Worm (Caenorhabditis elegans) whole organism, L4 larva: ENCODE measurements around the gene smc-5.

Experiments used
- F44E2.7 ChIP-seq: fragments of 200-800 bp; sonication (Bioruptor generic); IDR thresholded peaks from 2 replicates; pipeline ENCODE4 v2.1.2; 2022; ENCODE audit warnings: missing genetic modification characterization, missing compliant biosample characterization
- R02D3.7 ChIP-seq: fragments of 150-350 bp; sonication (generic microtip); optimal IDR thresholded peaks from 3 replicates; lab custom pipeline; 2014; ENCODE audit warnings: missing biosample characterization, missing genetic modification characterization
- T20F7.1 ChIP-seq: fragments of 200-800 bp; sonication (Bioruptor generic); optimal IDR thresholded peaks from 2 replicates; lab custom pipeline; 2018; ENCODE audit warnings: mild to moderate bottlenecking, missing genetic modification characterization, missing compliant biosample characterization
- Y105C5A.15 ChIP-seq: fragments of 200-800 bp; sonication (Bioruptor generic); IDR thresholded peaks from 2 replicates; pipeline ENCODE4 v1.3.6; 2022; ENCODE audit warnings: missing genetic modification characterization, missing compliant biosample characterization
- Y48G9A.11 ChIP-seq: fragments of 200-800 bp; sonication (Bioruptor generic); IDR thresholded peaks from 2 replicates; pipeline ENCODE4 v1.3.6; 2022; ENCODE audit warnings: missing genetic modification reagents, missing genetic modification characterization, missing compliant biosample characterization
- aha-1 ChIP-seq: fragments of 150-350 bp; peaks from one replicate; lab custom pipeline; 2014; ENCODE audit warnings: missing biosample characterization, missing genetic modification characterization
- aly-2 ChIP-seq: sonication (generic microtip); optimal IDR thresholded peaks from 2 replicates; lab custom pipeline; 2018; ENCODE audit warnings: missing biosample characterization, missing genetic modification characterization
- arid-1 ChIP-seq: fragments of 200-800 bp; sonication (Bioruptor generic); conservative IDR thresholded peaks from 2 replicates; pipeline ENCODE4 v1.3.6; 2022; ENCODE audit warnings: missing genetic modification reagents, missing genetic modification characterization, missing compliant biosample characterization
- attf-4 ChIP-seq: sonication (generic microtip); optimal IDR thresholded peaks from 3 replicates; lab custom pipeline; 2017; ENCODE audit warnings: missing biosample characterization, missing genetic modification characterization
- ceh-28 ChIP-seq: fragments of 150-350 bp; optimal IDR thresholded peaks from 2 replicates; lab custom pipeline; 2014; ENCODE audit warnings: missing biosample characterization, missing genetic modification reagents, missing genetic modification characterization
- ceh-32 ChIP-seq: sonication (generic microtip); optimal IDR thresholded peaks from 2 replicates; lab custom pipeline; 2016; ENCODE audit warnings: mild to moderate bottlenecking, missing genetic modification characterization, missing compliant biosample characterization; ENCODE audit not compliant: poor library complexity
- ceh-44 ChIP-seq: fragments of 200-800 bp; sonication (Bioruptor generic); IDR thresholded peaks from 2 replicates; pipeline ENCODE4 v1.3.6; 2022; ENCODE audit warnings: missing genetic modification reagents, missing genetic modification characterization, missing compliant biosample characterization
- ceh-62 ChIP-seq: sonication (generic microtip); optimal IDR thresholded peaks from 2 replicates; lab custom pipeline; 2017; ENCODE audit warnings: missing biosample characterization, missing genetic modification characterization
- ces-1 ChIP-seq: fragments of 150-350 bp; sonication (generic microtip); optimal IDR thresholded peaks from 4 replicates; lab custom pipeline; 2014; ENCODE audit warnings: missing biosample characterization, missing genetic modification reagents, missing genetic modification characterization
- cey-2 ChIP-seq: sonication (generic microtip); optimal IDR thresholded peaks from 3 replicates; lab custom pipeline; 2017; ENCODE audit warnings: missing genetic modification characterization, mild to moderate bottlenecking, missing compliant biosample characterization, antibody characterized with exemption, borderline replicate concordance; ENCODE audit not compliant: insufficient read depth
- ctbp-1 ChIP-seq: fragments of 200-800 bp; sonication (Bioruptor generic); IDR thresholded peaks from 2 replicates; pipeline ENCODE4 v1.3.6; 2022; ENCODE audit warnings: missing genetic modification reagents, missing genetic modification characterization, missing compliant biosample characterization
- daf-19 ChIP-seq: fragments of 200-800 bp; sonication (Bioruptor generic); conservative IDR thresholded peaks from 2 replicates; pipeline ENCODE4 v1.3.6; 2022; ENCODE audit warnings: missing genetic modification characterization, missing compliant biosample characterization
- dmd-8 ChIP-seq: fragments of 200-800 bp; sonication (Bioruptor generic); IDR thresholded peaks from 2 replicates; pipeline ENCODE4 v1.3.6; 2022; ENCODE audit warnings: missing genetic modification characterization, missing compliant biosample characterization
- duxl-1 ChIP-seq: sonication (generic microtip); optimal IDR thresholded peaks from 2 replicates; lab custom pipeline; 2016; ENCODE audit warnings: mild to moderate bottlenecking, missing genetic modification characterization, moderate library complexity, missing compliant biosample characterization; ENCODE audit not compliant: poor library complexity
- egl-27 ChIP-seq: sonication (generic microtip); optimal IDR thresholded peaks from 3 replicates; lab custom pipeline; 2017; ENCODE audit warnings: missing biosample characterization, missing genetic modification reagents, missing genetic modification characterization
- egl-43 ChIP-seq: fragments of 200-800 bp; sonication (Bioruptor generic); IDR thresholded peaks from 2 replicates; pipeline ENCODE4 v1.3.6; 2022; ENCODE audit warnings: missing genetic modification reagents, missing genetic modification characterization, missing compliant biosample characterization
- hlh-30 ChIP-seq: sonication (generic microtip); optimal IDR thresholded peaks from 2 replicates; lab custom pipeline; 2017; ENCODE audit warnings: antibody characterized with exemption, mild to moderate bottlenecking, missing genetic modification characterization, missing compliant biosample characterization; ENCODE audit not compliant: insufficient read depth
- hmg-1.1 ChIP-seq: fragments of 200-800 bp; sonication (Bioruptor generic); IDR thresholded peaks from 2 replicates; pipeline ENCODE4 v1.3.6; 2022; ENCODE audit warnings: missing genetic modification reagents, missing genetic modification characterization, missing compliant biosample characterization
- jun-1 ChIP-seq: fragments of 150-350 bp; optimal IDR thresholded peaks from 2 replicates; lab custom pipeline; 2014; ENCODE audit warnings: missing biosample characterization, missing genetic modification reagents, missing genetic modification characterization
- lim-7 ChIP-seq: fragments of 200-800 bp; sonication (Bioruptor generic); IDR thresholded peaks from 2 replicates; pipeline ENCODE4 v1.3.6; 2022; ENCODE audit warnings: missing genetic modification characterization, missing compliant biosample characterization
- lin-1 ChIP-seq: fragments of 200-800 bp; sonication (Bioruptor generic); IDR thresholded peaks from 2 replicates; pipeline ENCODE4 v1.3.6; 2022; ENCODE audit warnings: missing genetic modification reagents, missing genetic modification characterization, missing compliant biosample characterization
- lin-29 ChIP-seq: fragments of 200-800 bp; sonication (Bioruptor generic); IDR thresholded peaks from 2 replicates; pipeline ENCODE4 v1.3.6; 2022; ENCODE audit warnings: missing genetic modification reagents, missing genetic modification characterization, missing compliant biosample characterization
- lin-38 ChIP-seq: fragments of 200-800 bp; sonication (Bioruptor generic); IDR thresholded peaks from 2 replicates; pipeline ENCODE4 v1.3.6; 2022; ENCODE audit warnings: missing genetic modification reagents, missing genetic modification characterization, missing compliant biosample characterization
- lin-39 ChIP-seq: fragments of 150-350 bp; optimal IDR thresholded peaks from 2 replicates; lab custom pipeline; 2014; ENCODE audit warnings: missing biosample characterization, missing genetic modification reagents, missing genetic modification characterization
- madf-5 ChIP-seq, 2 experiments: fragments of 200-800 bp; sonication (Bioruptor generic); IDR thresholded peaks; 2 replicates each; pipeline ENCODE4 v1.3.6; 2022; ENCODE audit warnings: missing compliant biosample characterization in 2 of 2, missing genetic modification characterization in 2 of 2
- madf-9 ChIP-seq: fragments of 200-800 bp; sonication (Bioruptor generic); conservative IDR thresholded peaks from 2 replicates; pipeline ENCODE4 v1.3.6; 2022; ENCODE audit warnings: missing genetic modification reagents, missing genetic modification characterization, missing compliant biosample characterization
- mep-1 ChIP-seq: fragments of 150-350 bp; sonication (generic microtip); optimal IDR thresholded peaks from 3 replicates; lab custom pipeline; 2014; ENCODE audit warnings: missing biosample characterization, missing genetic modification characterization
- mes-2 ChIP-seq: sonication (generic microtip); optimal IDR thresholded peaks from 2 replicates; lab custom pipeline; 2016; ENCODE audit warnings: missing genotype, mild to moderate bottlenecking, missing genetic modification characterization, missing compliant biosample characterization; ENCODE audit not compliant: poor library complexity, severe bottlenecking
- mxl-3 ChIP-seq: fragments of 200-800 bp; sonication (Bioruptor generic); optimal IDR thresholded peaks from 2 replicates; lab custom pipeline; 2018; ENCODE audit warnings: mild to moderate bottlenecking, missing genetic modification characterization, missing compliant biosample characterization
- nhr-102 ChIP-seq: sonication (generic microtip); optimal IDR thresholded peaks from 2 replicates; lab custom pipeline; 2016; ENCODE audit warnings: mild to moderate bottlenecking, missing genetic modification characterization, moderate library complexity, missing compliant biosample characterization
- nhr-11 ChIP-seq: fragments of 150-350 bp; optimal IDR thresholded peaks from 2 replicates; lab custom pipeline; 2014; ENCODE audit warnings: missing biosample characterization, missing genetic modification characterization
- nhr-111 ChIP-seq: fragments of 200-800 bp; sonication (Bioruptor generic); optimal IDR thresholded peaks from 2 replicates; lab custom pipeline; 2018; ENCODE audit warnings: mild to moderate bottlenecking, missing genetic modification characterization, missing compliant biosample characterization
- nhr-237 ChIP-seq: sonication (generic microtip); optimal IDR thresholded peaks from 2 replicates; lab custom pipeline; 2017; ENCODE audit warnings: missing biosample characterization, missing genetic modification characterization
- nhr-25 ChIP-seq: sonication (generic microtip); optimal IDR thresholded peaks from 2 replicates; lab custom pipeline; 2017; ENCODE audit warnings: missing genetic modification characterization, mild to moderate bottlenecking, missing compliant biosample characterization, antibody characterized with exemption, moderate library complexity, borderline replicate concordance; ENCODE audit not compliant: insufficient read depth
- nhr-48 ChIP-seq: sonication (generic microtip); optimal IDR thresholded peaks from 2 replicates; lab custom pipeline; 2016; ENCODE audit warnings: mild to moderate bottlenecking, missing genetic modification characterization, missing compliant biosample characterization
- pha-4 ChIP-seq, 2 experiments: fragments of 150-350 bp in 1 of 2; fragments of 200-800 bp in 1 of 2; sonication (Bioruptor generic) in 1 of 2; IDR thresholded peaks in 1 of 2; optimal IDR thresholded peaks in 1 of 2; 2 replicates each; pipeline versions ENCODE4 v1.3.6 to Lab custom; 2014 to 2022; ENCODE audit warnings: missing genetic modification characterization in 2 of 2, missing genetic modification reagents in 2 of 2, missing biosample characterization in 1 of 2, missing compliant biosample characterization in 1 of 2
- pqm-1 ChIP-seq: sonication (generic microtip); optimal IDR thresholded peaks from 2 replicates; lab custom pipeline; 2017; ENCODE audit warnings: missing biosample characterization, missing genetic modification characterization
- rbr-2 ChIP-seq: sonication (generic microtip); optimal IDR thresholded peaks from 2 replicates; lab custom pipeline; 2016; ENCODE audit warnings: missing genotype, missing genetic modification characterization, missing compliant biosample characterization
- sdz-12 ChIP-seq: fragments of 200-800 bp; sonication (Bioruptor generic); optimal IDR thresholded peaks from 2 replicates; lab custom pipeline; 2018; ENCODE audit warnings: mild to moderate bottlenecking, missing genetic modification characterization, missing compliant biosample characterization
- skn-1 ChIP-seq: fragments of 150-350 bp; optimal IDR thresholded peaks from 2 replicates; lab custom pipeline; 2014; ENCODE audit warnings: missing biosample characterization, missing genetic modification characterization
- snpc-1.2 ChIP-seq: fragments of 200-800 bp; sonication (Bioruptor generic); IDR thresholded peaks from 2 replicates; pipeline ENCODE4 v1.3.6; 2022; ENCODE audit warnings: missing genetic modification reagents, missing genetic modification characterization, missing compliant biosample characterization
- tag-97 ChIP-seq: fragments of 200-800 bp; sonication (Bioruptor generic); IDR thresholded peaks from 2 replicates; pipeline ENCODE4 v1.3.6; 2022; ENCODE audit warnings: missing genetic modification characterization, missing compliant biosample characterization
- unc-62 ChIP-seq, 3 experiments: fragments of 150-350 bp in 1 of 3; sonication (generic microtip); optimal IDR thresholded peaks in 2 of 3; peaks in 1 of 3; 1 replicate in 1 of 3; 2 replicates in 2 of 3; lab custom pipeline; 2014 to 2017; ENCODE audit warnings: missing biosample characterization in 3 of 3, missing genetic modification characterization in 3 of 3, missing genetic modification reagents in 3 of 3, missing genotype in 1 of 3
- zip-2 ChIP-seq: fragments of 150-350 bp; optimal IDR thresholded peaks from 2 replicates; lab custom pipeline; 2014; ENCODE audit warnings: missing biosample characterization, missing genetic modification characterization

Gene smc-5

DNA sequence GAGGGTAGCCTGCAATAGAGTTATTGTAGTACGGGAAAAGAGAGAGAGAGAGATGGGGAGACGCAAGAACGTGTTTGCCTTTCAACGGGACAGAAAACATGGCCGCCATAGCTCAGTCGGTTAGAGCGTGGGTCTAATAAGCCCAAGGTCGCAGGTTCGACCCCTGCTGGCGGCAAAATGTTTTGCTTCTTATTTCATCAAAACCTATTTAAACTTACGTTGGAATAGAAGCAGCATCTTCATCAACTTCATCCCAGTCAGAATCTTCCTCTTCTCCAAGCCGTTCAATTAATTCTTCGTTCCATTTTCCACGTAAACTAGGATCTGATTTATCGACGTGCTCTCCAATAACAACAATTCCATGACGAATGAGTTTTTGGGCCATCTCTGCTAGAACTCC is 29.3 kb upstream of the smc-5 start (continued):
- TF ChIP-seq pqm-1 = no peak
- peak; percentile 46 for TF ChIP-seq rbr-2
- peak; percentile 86; the same call in 1 of the 2 replicates for TF ChIP-seq Y105C5A.15 (GFP tag; lab: Robert Waterston, UW)
- peak; percentile 84 for TF ChIP-seq lin-38 (GFP tag; lab: Robert Waterston, UW)
- no peak for TF ChIP-seq ces-1 (GFP tag; lab: Kevin White, UChicago)
- TF ChIP-seq ctbp-1 (GFP tag; lab: Robert Waterston, UW) = 0 out of 2 replicates have a peak, but pooled peaks have one; percentile 41
- no peak for TF ChIP-seq skn-1
- TF ChIP-seq T20F7.1 (GFP tag; lab: Kevin White, UChicago) = peak; percentile 16
- TF ChIP-seq ceh-32 = no peak
- TF ChIP-seq aly-2 (tag; lab: Kevin White, UChicago) = no peak
- TF ChIP-seq madf-5 (GFP tag; IDR thresholded peaks at IDR 0.05; lab: Robert Waterston, UW) = peak in 1 of 2 experiments; percentile 52; a peak in 1 of 4 replicates
- TF ChIP-seq Y48G9A.11 (GFP tag; lab: Robert Waterston, UW) = peak; percentile 76
- TF ChIP-seq cey-2 (tag; lab: Kevin White, UChicago) = no peak
- peak; percentile 70; the same call in 1 of the 2 replicates for TF ChIP-seq lin-1 (GFP tag; lab: Robert Waterston, UW)
- TF ChIP-seq lin-29 (GFP tag; lab: Robert Waterston, UW) = no peak
- TF ChIP-seq nhr-111 (GFP tag; lab: Kevin White, UChicago) = peak; percentile 42
- TF ChIP-seq mes-2 (tag; lab: Kevin White, UChicago) = peak; percentile 74
- TF ChIP-seq R02D3.7 (tag; lab: Kevin White, UChicago) = no peak
- no peak for TF ChIP-seq nhr-237 (tag; lab: Kevin White, UChicago)
- peak in 1 of 2 experiments; percentile 80 for TF ChIP-seq unc-62 (GFP tag; optimal IDR thresholded peaks at IDR 0.05 in 1 of 2; lab: Kevin White, UChicago)
- TF ChIP-seq unc-62 (tag; optimal IDR thresholded peaks at IDR 0.05; lab: Kevin White, UChicago) = no peak
- peak; percentile 48 for TF ChIP-seq nhr-11
- peak; percentile 54 for TF ChIP-seq nhr-102
- peak; percentile 90 for TF ChIP-seq hmg-1.1 (GFP tag; lab: Robert Waterston, UW)
- TF ChIP-seq pha-4 (GFP tag; IDR thresholded peaks at IDR 0.05; lab: Robert Waterston, UW) = peak; percentile 93
- no peak for TF ChIP-seq pha-4 (tag; optimal IDR thresholded peaks at IDR 0.05; lab: Kevin White, UChicago)
- peak; percentile 98 for TF ChIP-seq aha-1 (tag; lab: Kevin White, UChicago)
- TF ChIP-seq F44E2.7 = 0 out of 2 replicates have a peak, but pooled peaks have one; percentile 50
- TF ChIP-seq nhr-48 = peak; percentile 45
- peak; percentile 83 for TF ChIP-seq dmd-8 (GFP tag; lab: Robert Waterston, UW)
- no peak for TF ChIP-seq ceh-28
- peak; percentile 59 for TF ChIP-seq mxl-3
- no peak for TF ChIP-seq tag-97 (GFP tag; lab: Robert Waterston, UW)
- peak; percentile 94 for TF ChIP-seq egl-43 (GFP tag; lab: Robert Waterston, UW)
- TF ChIP-seq madf-9 (GFP tag; lab: Robert Waterston, UW) = peak; percentile 74
- peak; percentile 94 for TF ChIP-seq lim-7 (GFP tag; lab: Robert Waterston, UW)
- TF ChIP-seq ceh-62 (tag; lab: Kevin White, UChicago) = no peak
- peak; percentile 29 for TF ChIP-seq hlh-30 (tag; lab: Kevin White, UChicago)
- TF ChIP-seq snpc-1.2 (GFP tag; lab: Robert Waterston, UW) = peak; percentile 87
- peak; percentile 78 for TF ChIP-seq duxl-1 (tag; lab: Kevin White, UChicago)
- no peak for TF ChIP-seq lin-39
- peak; percentile 75; the same call in 1 of the 2 replicates for TF ChIP-seq daf-19 (GFP tag; lab: Robert Waterston, UW)
- TF ChIP-seq mep-1 (tag; lab: Kevin White, UChicago) = peak; percentile 64
- TF ChIP-seq jun-1 (tag; lab: Kevin White, UChicago) = peak; percentile 65
- peak; percentile 82 for TF ChIP-seq sdz-12
- TF ChIP-seq nhr-25 (tag; lab: Kevin White, UChicago) = peak; percentile 70
- peak; percentile 59; the same call in 1 of the 2 replicates for TF ChIP-seq ceh-44 (GFP tag; lab: Robert Waterston, UW)
- TF ChIP-seq arid-1 = peak; percentile 84
- no peak for TF ChIP-seq egl-27 (tag; lab: Kevin White, UChicago)
- TF ChIP-seq zip-2 (tag; lab: Kevin White, UChicago) = peak; percentile 55
- TF ChIP-seq attf-4 = no peak
